Worm (Caenorhabditis elegans) whole organism, midembryonic: ENCODE results near the gene C06H5.12.

Experiments
- flt-1 ChIP-seq: fragments of 200-800 bp; sonication (Bioruptor generic); IDR thresholded peaks from 2 replicates; pipeline ENCODE4 v1.3.6; 2022; ENCODE audit warnings: missing genetic modification characterization, missing compliant biosample characterization
- ztf-29 ChIP-seq: fragments of 200-800 bp; sonication (Bioruptor generic); IDR thresholded peaks from 2 replicates; pipeline ENCODE4 v1.3.6; 2022; ENCODE audit warnings: missing genetic modification reagents, missing genetic modification characterization, missing compliant biosample characterization

DNA sequence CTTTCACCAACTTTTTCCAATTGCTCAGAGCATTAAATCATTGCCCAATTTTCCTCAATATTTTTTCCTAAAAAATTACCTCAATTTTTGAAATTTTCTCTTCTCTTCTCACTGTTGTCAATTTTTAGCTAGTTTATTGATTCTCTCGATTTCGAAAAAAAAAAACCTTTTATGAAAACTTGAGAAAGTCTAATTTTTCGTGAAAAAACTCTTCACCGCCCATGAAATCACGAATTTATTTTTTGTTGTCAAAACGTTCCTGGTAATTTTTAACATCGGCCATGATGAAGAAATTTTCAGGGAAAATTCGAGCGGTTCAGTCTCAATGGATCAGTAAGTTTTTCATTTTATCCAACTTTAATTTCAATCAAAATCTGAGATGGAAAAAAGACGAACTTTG is 4.9 kb downstream of the C06H5.12 start, which contains the start of gene fbxa-157:
- TF ChIP-seq flt-1 (GFP tag; lab: Robert Waterston, UW): no peak
- no peak for TF ChIP-seq ztf-29 (GFP tag; lab: Robert Waterston, UW)
